Worm (Caenorhabditis elegans): ENCODE measurements around the gene smg-4.

DNA sequence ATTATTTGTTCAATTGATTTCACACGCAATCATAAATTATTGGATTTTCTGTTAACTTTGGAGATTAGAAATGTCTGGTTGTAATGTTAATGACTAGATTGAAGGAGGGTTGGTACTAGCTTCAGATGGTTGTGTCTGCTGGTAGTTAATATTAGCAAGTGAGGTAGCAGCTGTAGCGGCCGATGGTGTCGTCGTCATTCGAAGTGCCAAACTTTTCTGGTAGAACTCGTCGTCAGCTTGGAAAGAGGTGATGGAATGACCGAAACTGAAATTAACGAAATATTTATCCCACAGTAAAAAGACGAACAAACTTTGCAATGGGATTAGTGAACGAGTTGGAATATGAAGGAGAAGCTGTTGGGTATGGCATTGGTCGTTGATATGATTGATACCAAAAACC, 13.0 kb downstream of the smg-4 start:
- no peak for TF ChIP-seq pqm-1 (tag; optimal IDR thresholded peaks at IDR 0.05)
- TF ChIP-seq nfya-1 (tag; optimal IDR thresholded peaks at IDR 0.05; ENCODE audit: insufficient read depth): no peak
- no peak for TF ChIP-seq unc-39 (tag; optimal IDR thresholded peaks at IDR 0.05)
- TF ChIP-seq elt-1 (tag; optimal IDR thresholded peaks at IDR 0.05): no peak
- TF ChIP-seq zag-1 (tag; optimal IDR thresholded peaks at IDR 0.05): no peak
- TF ChIP-seq fos-1 (tag; optimal IDR thresholded peaks at IDR 0.05): no peak

Data from whole organism, L3 larva.